Fruit fly (Drosophila melanogaster) whole organism: Measurements from ENCODE around the gene CG11590.

ENCODE experiments used
- CG8478 ChIP-seq: fragments of >200 bp; optimal IDR thresholded peaks from 2 replicates; lab custom pipeline; 2018; ENCODE audit warnings: inconsistent platforms
- Dll ChIP-seq: fragments of >200 bp; optimal IDR thresholded peaks from 2 replicates; lab custom pipeline; 2017
- EcR ChIP-seq, 2 experiments: fragments of >200 bp; optimal IDR thresholded peaks; 2 replicates each; lab custom pipeline; 2017; ENCODE audit warnings: missing biosample characterization in 2 of 2, missing genetic modification characterization in 2 of 2, missing genetic modification reagents in 2 of 2
- pan ChIP-seq: fragments of >200 bp; optimal IDR thresholded peaks from 2 replicates; lab custom pipeline; 2017
- psq ChIP-seq: fragments of >200 bp; optimal IDR thresholded peaks from 2 replicates; lab custom pipeline; 2017
- usp ChIP-seq: fragments of >200 bp; optimal IDR thresholded peaks from 2 replicates; lab custom pipeline; 2017; ENCODE audit warnings: missing biosample characterization, missing genetic modification characterization, mixed read lengths

Gene CG11590

DNA sequence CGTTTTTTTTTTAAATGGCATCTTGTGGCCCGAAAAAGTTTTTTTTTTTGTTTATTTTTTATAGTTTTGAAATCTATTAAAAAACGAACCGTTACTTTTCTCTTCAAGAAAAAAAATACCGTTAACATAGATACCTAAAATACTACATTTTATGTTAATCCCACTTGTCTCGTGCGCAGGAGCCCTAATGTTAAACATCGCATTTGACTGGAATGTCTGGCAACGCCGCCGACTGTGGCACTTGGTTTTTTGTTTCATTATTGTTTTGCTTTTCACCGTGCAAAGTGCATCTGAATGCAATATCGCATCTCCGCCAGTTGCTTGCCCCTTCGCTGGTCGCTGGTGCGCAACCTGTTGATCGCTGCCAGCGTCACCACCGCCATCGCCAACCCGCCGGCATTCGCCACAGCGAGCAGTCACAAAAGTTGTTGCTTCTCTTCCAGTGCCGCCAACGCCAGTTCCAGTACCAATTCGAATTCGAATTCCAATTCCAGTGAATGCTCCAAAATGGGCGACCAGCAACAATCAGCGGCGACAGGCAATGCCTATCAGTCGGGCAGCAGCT is at the start of gene CG11590:
TSS of gene CG11590 (plus strand) at position 212 of the 565 bp plus-strand sequence.
- TF ChIP-seq Dll (lab: Kevin White, UChicago) (no peak), CG8478 (lab: Kevin White, UChicago) (no peak), EcR (GFP tag; optimal IDR thresholded peaks at IDR 0.05; lab: Kevin White, UChicago) (no peak), psq (lab: Kevin White, UChicago) (no peak), pan (lab: Kevin White, UChicago) (no peak), usp (GFP tag; lab: Kevin White, UChicago) (no peak)

DNA sequence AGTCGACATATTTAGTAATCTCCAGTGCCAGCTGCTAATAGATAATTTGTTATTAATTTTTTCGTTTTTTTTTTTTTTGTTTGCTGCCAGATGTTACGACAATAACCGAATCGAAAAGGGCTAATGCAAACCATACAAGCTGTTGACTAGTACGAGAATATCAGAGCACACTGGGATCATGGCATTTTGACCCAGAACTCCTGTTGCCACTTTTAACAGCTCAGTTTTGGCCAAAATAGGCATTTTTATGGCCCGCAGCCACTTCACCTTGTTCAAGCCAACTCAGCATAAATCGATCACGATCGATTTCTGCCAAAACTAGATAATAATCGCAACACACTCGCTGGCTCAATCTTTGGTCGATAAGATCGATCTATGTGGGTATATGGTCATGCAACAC is 48.1 kb upstream of the CG11590 start, which contains the start of gene CG12479:
TSS of gene CG12479 (minus strand) at position 101 of the 400 bp plus-strand sequence.
- TF ChIP-seq pan (lab: Kevin White, UChicago) (no peak), EcR (GFP tag; optimal IDR thresholded peaks at IDR 0.05; lab: Kevin White, UChicago) (no peak), CG8478 (lab: Kevin White, UChicago) (no peak), Dll (lab: Kevin White, UChicago) (no peak), usp (GFP tag; lab: Kevin White, UChicago) (no peak), psq (lab: Kevin White, UChicago) (no peak)

- TF ChIP-seq usp (GFP tag; lab: Kevin White, UChicago) (no peak), EcR (GFP tag; optimal IDR thresholded peaks at IDR 0.05; lab: Kevin White, UChicago) (no peak), Dll (lab: Kevin White, UChicago) (no peak), CG8478 (lab: Kevin White, UChicago) (no peak), psq (lab: Kevin White, UChicago) (no peak), pan (lab: Kevin White, UChicago) (no peak)
Measured at dm6 chrX:14153689-14154088, 46.3 kb upstream of the CG11590 start.

DNA sequence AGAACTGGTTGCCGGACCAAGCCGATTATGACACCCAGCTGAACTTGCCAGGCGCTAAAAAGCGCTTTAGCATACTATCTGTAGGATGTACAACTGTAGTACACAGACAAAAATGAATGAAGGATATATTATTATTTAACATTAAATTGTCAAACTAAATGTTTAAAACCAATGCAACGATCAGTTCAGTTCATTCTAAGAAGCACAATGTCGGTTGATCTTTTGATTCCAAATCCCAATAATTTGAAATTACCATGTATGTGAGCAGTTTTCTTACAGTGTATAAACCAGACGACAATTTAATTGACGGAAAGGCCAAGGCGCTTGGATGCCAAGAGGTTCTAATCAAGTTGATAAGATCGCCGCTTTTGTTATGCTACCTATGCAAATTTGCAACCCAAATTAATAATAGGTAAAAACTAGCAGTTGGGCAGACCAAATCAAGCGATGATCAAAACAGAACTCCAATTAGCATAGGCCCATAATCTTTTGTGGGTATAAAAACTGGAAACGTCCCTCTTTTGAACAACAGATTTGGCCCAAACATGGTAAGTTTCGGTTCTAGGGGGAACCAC is 30.8 kb upstream of the CG11590 start, which contains the start of gene CG12480:
TSS of gene CG12480 (plus strand) at position 525 of the 575 bp plus-strand sequence.
- no peak for TF ChIP-seq EcR (GFP tag; optimal IDR thresholded peaks at IDR 0.05; lab: Kevin White, UChicago)
- no peak for TF ChIP-seq usp (GFP tag; lab: Kevin White, UChicago)
- TF ChIP-seq pan (lab: Kevin White, UChicago): no peak
- no peak for TF ChIP-seq CG8478 (lab: Kevin White, UChicago)

DNA sequence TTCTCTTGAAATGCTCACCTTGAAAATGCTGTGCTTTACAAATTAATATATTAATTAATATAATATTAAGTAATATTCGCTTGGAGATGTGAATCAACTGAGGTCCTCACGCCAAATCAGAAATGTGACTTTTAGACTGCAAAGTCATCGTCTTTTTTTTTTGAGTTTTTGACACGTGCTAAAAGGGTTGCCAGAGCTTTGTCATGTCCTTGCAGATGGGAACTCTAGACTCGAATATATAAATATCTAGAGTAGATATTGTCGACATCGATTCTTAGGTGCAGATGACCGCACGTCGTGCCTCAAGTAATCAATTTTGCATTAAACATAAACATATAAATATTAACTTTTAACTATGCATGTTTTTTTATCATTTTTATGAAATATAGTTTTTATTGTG is 27.5 kb upstream of the CG11590 start, which contains the start of gene betaNACtes1:
TSS of gene betaNACtes1 (minus strand) at position 101 of the 400 bp plus-strand sequence.
- TF ChIP-seq Dll (lab: Kevin White, UChicago): no peak
- no peak for TF ChIP-seq psq (lab: Kevin White, UChicago)
- no peak for TF ChIP-seq pan (lab: Kevin White, UChicago)
- no peak for TF ChIP-seq CG8478 (lab: Kevin White, UChicago)
- TF ChIP-seq usp (GFP tag; lab: Kevin White, UChicago): no peak

DNA sequence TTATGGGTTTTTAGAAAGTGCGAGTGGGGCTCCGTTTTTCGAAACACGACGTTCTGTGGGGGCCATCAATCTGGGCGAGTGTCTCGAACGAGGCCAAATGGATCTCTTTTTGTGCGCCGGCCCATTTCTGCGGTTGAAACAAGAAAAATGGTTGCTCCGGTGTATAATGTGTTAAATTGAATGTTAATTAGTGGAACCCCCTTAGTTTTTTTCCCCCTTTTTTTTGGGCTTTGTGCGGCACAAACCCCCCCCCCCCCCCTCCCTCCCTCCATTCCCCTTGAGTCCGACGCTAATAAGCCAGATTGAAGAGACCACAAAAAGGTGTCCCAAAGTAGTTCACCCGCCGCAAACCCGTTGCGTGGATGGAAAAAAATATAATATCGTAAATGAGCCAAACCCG is 26.3 kb upstream of the CG11590 start:
- TF ChIP-seq Dll (lab: Kevin White, UChicago) (no peak), usp (GFP tag; lab: Kevin White, UChicago) (no peak), pan (lab: Kevin White, UChicago) (no peak), psq (lab: Kevin White, UChicago) (no peak), CG8478 (lab: Kevin White, UChicago) (no peak), EcR (GFP tag; optimal IDR thresholded peaks at IDR 0.05; lab: Kevin White, UChicago) (no peak)

DNA sequence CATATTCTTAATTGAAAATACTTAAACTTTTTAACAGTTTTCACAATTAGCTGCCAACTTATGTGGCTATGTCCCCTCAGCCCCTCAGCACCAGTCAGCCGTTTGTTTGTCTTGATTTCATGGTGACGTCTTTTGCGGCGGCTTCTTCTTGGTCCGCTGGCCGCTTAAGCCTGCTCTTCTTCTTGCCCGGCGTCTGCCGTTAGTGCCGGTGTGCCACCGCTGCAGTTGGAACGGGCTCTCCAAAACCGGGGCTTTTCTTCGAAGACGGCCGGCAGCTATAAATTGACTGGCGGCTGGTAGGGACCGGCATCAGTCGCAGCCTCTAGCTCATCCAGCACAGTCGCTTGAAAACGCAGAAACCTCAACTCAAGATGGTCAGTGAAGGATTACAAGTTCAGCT is 25.5 kb upstream of the CG11590 start, which contains the start of gene CG1368:
TSS of gene CG1368 (plus strand) at position 301 of the 400 bp plus-strand sequence.
- TF ChIP-seq psq (lab: Kevin White, UChicago): no peak

DNA sequence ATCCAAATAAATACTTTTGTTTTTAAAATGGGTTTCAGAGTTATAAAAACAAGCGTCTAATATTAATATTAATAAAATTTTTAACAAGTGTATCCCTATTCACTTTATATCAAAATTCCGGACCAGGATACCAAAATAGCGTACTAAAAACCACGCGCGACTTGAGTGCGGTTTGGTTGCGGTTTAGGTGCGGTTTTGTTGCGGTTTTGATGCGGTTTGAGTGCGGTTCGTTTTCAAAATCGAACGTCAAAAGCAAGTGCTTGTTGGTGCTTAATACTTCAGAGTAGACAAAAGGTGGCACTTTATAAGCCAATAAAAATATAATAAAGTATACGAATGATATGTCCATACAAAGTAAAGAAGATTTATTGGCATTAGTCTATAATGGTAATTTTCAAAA is 24.3 kb upstream of the CG11590 start:
- TF ChIP-seq usp (GFP tag; lab: Kevin White, UChicago) (no peak), psq (lab: Kevin White, UChicago) (no peak), CG8478 (lab: Kevin White, UChicago) (no peak), EcR (GFP tag; optimal IDR thresholded peaks at IDR 0.05; lab: Kevin White, UChicago) (no peak), Dll (lab: Kevin White, UChicago) (no peak), pan (lab: Kevin White, UChicago) (no peak)

dm6 chrX:14176623-14177022 is 23.4 kb upstream of the CG11590 start, which contains the start of gene CG11581:
CG11581 (plus strand) TSS chrX:14176923.
- TF ChIP-seq usp (GFP tag; lab: Kevin White, UChicago) (no peak), Dll (lab: Kevin White, UChicago) (no peak), CG8478 (lab: Kevin White, UChicago) (no peak), EcR (GFP tag; optimal IDR thresholded peaks at IDR 0.05; lab: Kevin White, UChicago) (no peak), pan (lab: Kevin White, UChicago) (no peak), psq (lab: Kevin White, UChicago) (no peak)

- TF ChIP-seq Dll (lab: Kevin White, UChicago) (no peak), psq (lab: Kevin White, UChicago) (no peak), pan (lab: Kevin White, UChicago) (no peak), EcR (GFP tag; optimal IDR thresholded peaks at IDR 0.05; lab: Kevin White, UChicago) (no peak), usp (GFP tag; lab: Kevin White, UChicago) (no peak), CG8478 (lab: Kevin White, UChicago) (no peak)
Measured at dm6 chrX:14180728-14181127, 19.2 kb upstream of the CG11590 start, which contains the start of gene CG11584. CG11584 (plus strand) TSS chrX:14181028.

DNA sequence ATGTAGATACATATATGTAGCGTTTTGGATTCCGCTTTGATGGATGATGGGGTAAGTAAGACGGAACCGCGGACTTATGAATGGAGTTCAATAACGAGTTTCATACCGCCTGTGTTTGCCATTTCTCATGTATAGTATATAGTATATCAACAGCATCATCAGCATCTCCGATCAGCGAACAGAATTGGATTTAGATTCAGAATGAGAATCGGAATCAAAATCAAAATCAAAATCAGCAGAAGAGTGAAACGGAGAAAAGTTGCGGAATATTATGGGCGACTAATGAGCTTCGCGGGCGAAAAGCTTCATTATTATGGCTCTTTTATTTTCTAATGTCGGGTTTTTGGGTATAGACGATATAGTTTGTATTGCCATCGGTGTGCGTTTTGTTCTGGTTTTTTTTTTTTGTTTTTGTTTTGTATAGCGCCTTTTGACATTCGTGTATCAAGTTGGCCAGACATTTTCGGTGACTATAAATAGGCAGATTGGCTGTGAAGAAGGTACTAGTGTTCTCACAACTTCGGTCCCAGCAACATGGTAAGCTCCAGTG is 15.8 kb upstream of the CG11590 start, which contains the start of gene CG32603:
TSS of gene CG32603 (plus strand) at position 500 of the 550 bp plus-strand sequence.
- TF ChIP-seq CG8478 (lab: Kevin White, UChicago) (no peak), pan (lab: Kevin White, UChicago) (no peak)
